Worm (Caenorhabditis elegans) whole organism, L4 larva: ENCODE data around the gene egl-10.

Experiments
- F44E2.7 ChIP-seq: fragments of 200-800 bp; sonication (Bioruptor generic); IDR thresholded peaks from 2 replicates; pipeline ENCODE4 v2.1.2; 2022; ENCODE audit warnings: missing genetic modification characterization, missing compliant biosample characterization
- F49E8.2 ChIP-seq: sonication (generic microtip); optimal IDR thresholded peaks from 2 replicates; lab custom pipeline; 2016; ENCODE audit warnings: missing compliant biosample characterization, mild to moderate bottlenecking, missing genetic modification characterization, borderline replicate concordance
- T20F7.1 ChIP-seq: fragments of 200-800 bp; sonication (Bioruptor generic); optimal IDR thresholded peaks from 2 replicates; lab custom pipeline; 2018; ENCODE audit warnings: mild to moderate bottlenecking, missing genetic modification characterization, missing compliant biosample characterization
- T26A8.4 ChIP-seq: fragments of 200-800 bp; sonication (Bioruptor generic); IDR thresholded peaks from 2 replicates; pipeline ENCODE4 v1.3.6; 2022; ENCODE audit warnings: missing genetic modification characterization, missing compliant biosample characterization
- Y5F2A.4 ChIP-seq: fragments of 200-800 bp; sonication (Bioruptor generic); optimal IDR thresholded peaks from 2 replicates; lab custom pipeline; 2018; ENCODE audit warnings: mild to moderate bottlenecking, missing genetic modification characterization, missing compliant biosample characterization
- ZK546.5 ChIP-seq, 2 experiments: sonication (generic microtip); optimal IDR thresholded peaks; 2 replicates each; lab custom pipeline; 2017; ENCODE audit warnings: missing biosample characterization in 2 of 2, missing genetic modification characterization in 2 of 2
- aha-1 ChIP-seq: fragments of 150-350 bp; peaks from one replicate; lab custom pipeline; 2014; ENCODE audit warnings: missing biosample characterization, missing genetic modification characterization
- aly-2 ChIP-seq: sonication (generic microtip); optimal IDR thresholded peaks from 2 replicates; lab custom pipeline; 2018; ENCODE audit warnings: missing biosample characterization, missing genetic modification characterization
- ceh-28 ChIP-seq: fragments of 150-350 bp; optimal IDR thresholded peaks from 2 replicates; lab custom pipeline; 2014; ENCODE audit warnings: missing biosample characterization, missing genetic modification reagents, missing genetic modification characterization
- ceh-32 ChIP-seq: sonication (generic microtip); optimal IDR thresholded peaks from 2 replicates; lab custom pipeline; 2016; ENCODE audit warnings: mild to moderate bottlenecking, missing genetic modification characterization, missing compliant biosample characterization; ENCODE audit not compliant: poor library complexity
- ceh-44 ChIP-seq: fragments of 200-800 bp; sonication (Bioruptor generic); IDR thresholded peaks from 2 replicates; pipeline ENCODE4 v1.3.6; 2022; ENCODE audit warnings: missing genetic modification reagents, missing genetic modification characterization, missing compliant biosample characterization
- daf-12 ChIP-seq: fragments of 150-350 bp; optimal IDR thresholded peaks from 2 replicates; lab custom pipeline; 2014; ENCODE audit warnings: missing biosample characterization, missing genetic modification reagents, missing genetic modification characterization
- daf-16 ChIP-seq, 3 experiments: sonication (generic microtip); optimal IDR thresholded peaks; 2 replicates each; lab custom pipeline; 2016 to 2017; ENCODE audit warnings: missing genetic modification characterization in 3 of 3, missing genetic modification reagents in 3 of 3, mild to moderate bottlenecking in 2 of 3, missing compliant biosample characterization in 2 of 3, missing biosample characterization in 1 of 3, moderate library complexity in 1 of 3
- daf-8 ChIP-seq: fragments of 200-800 bp; sonication (Bioruptor generic); IDR thresholded peaks from 2 replicates; pipeline ENCODE4 v1.3.6; 2022; ENCODE audit warnings: missing genetic modification characterization, missing compliant biosample characterization
- dmd-6 ChIP-seq: fragments of 200-800 bp; sonication (Bioruptor generic); IDR thresholded peaks from 2 replicates; pipeline ENCODE4 v1.3.6; 2022; ENCODE audit warnings: missing genetic modification reagents, missing genetic modification characterization, missing compliant biosample characterization
- duxl-1 ChIP-seq: sonication (generic microtip); optimal IDR thresholded peaks from 2 replicates; lab custom pipeline; 2016; ENCODE audit warnings: mild to moderate bottlenecking, missing genetic modification characterization, moderate library complexity, missing compliant biosample characterization; ENCODE audit not compliant: poor library complexity
- dve-1 ChIP-seq: sonication (generic microtip); optimal IDR thresholded peaks from 2 replicates; lab custom pipeline; 2017; ENCODE audit warnings: antibody characterized with exemption, mild to moderate bottlenecking, missing genetic modification characterization, missing compliant biosample characterization; ENCODE audit not compliant: insufficient read depth
- fos-1 ChIP-seq: fragments of 150-350 bp; optimal IDR thresholded peaks from 2 replicates; lab custom pipeline; 2014; ENCODE audit warnings: missing biosample characterization, missing genetic modification characterization
- hlh-11 ChIP-seq: fragments of 200-800 bp; sonication (Bioruptor generic); optimal IDR thresholded peaks from 2 replicates; lab custom pipeline; 2018; ENCODE audit warnings: mild to moderate bottlenecking, missing genetic modification characterization, missing compliant biosample characterization
- hlh-30 ChIP-seq: sonication (generic microtip); optimal IDR thresholded peaks from 2 replicates; lab custom pipeline; 2017; ENCODE audit warnings: antibody characterized with exemption, mild to moderate bottlenecking, missing genetic modification characterization, missing compliant biosample characterization; ENCODE audit not compliant: insufficient read depth
- hmg-1.1 ChIP-seq: fragments of 200-800 bp; sonication (Bioruptor generic); IDR thresholded peaks from 2 replicates; pipeline ENCODE4 v1.3.6; 2022; ENCODE audit warnings: missing genetic modification reagents, missing genetic modification characterization, missing compliant biosample characterization
- jun-1 ChIP-seq: fragments of 150-350 bp; optimal IDR thresholded peaks from 2 replicates; lab custom pipeline; 2014; ENCODE audit warnings: missing biosample characterization, missing genetic modification reagents, missing genetic modification characterization
- lin-38 ChIP-seq: fragments of 200-800 bp; sonication (Bioruptor generic); IDR thresholded peaks from 2 replicates; pipeline ENCODE4 v1.3.6; 2022; ENCODE audit warnings: missing genetic modification reagents, missing genetic modification characterization, missing compliant biosample characterization
- lsy-2 ChIP-seq, 2 experiments: fragments of 150-350 bp in 1 of 2; sonication (generic microtip) in 1 of 2; optimal IDR thresholded peaks; 2 replicates each; lab custom pipeline; 2014 to 2017; ENCODE audit warnings: missing biosample characterization in 2 of 2, missing genetic modification characterization in 2 of 2
- mdl-1 ChIP-seq, 2 experiments: fragments of 150-350 bp in 1 of 2; sonication (generic microtip) in 1 of 2; optimal IDR thresholded peaks; 2 replicates each; lab custom pipeline; 2014 to 2017; ENCODE audit warnings: missing biosample characterization in 2 of 2, missing genetic modification characterization in 2 of 2
- mep-1 ChIP-seq: fragments of 150-350 bp; sonication (generic microtip); optimal IDR thresholded peaks from 3 replicates; lab custom pipeline; 2014; ENCODE audit warnings: missing biosample characterization, missing genetic modification characterization
- mes-2 ChIP-seq: sonication (generic microtip); optimal IDR thresholded peaks from 2 replicates; lab custom pipeline; 2016; ENCODE audit warnings: missing genotype, mild to moderate bottlenecking, missing genetic modification characterization, missing compliant biosample characterization; ENCODE audit not compliant: poor library complexity, severe bottlenecking
- nhr-10 ChIP-seq: fragments of 150-350 bp; optimal IDR thresholded peaks from 2 replicates; lab custom pipeline; 2014; ENCODE audit warnings: missing biosample characterization, missing genetic modification characterization
- nhr-237 ChIP-seq: sonication (generic microtip); optimal IDR thresholded peaks from 2 replicates; lab custom pipeline; 2017; ENCODE audit warnings: missing biosample characterization, missing genetic modification characterization
- nhr-28 ChIP-seq: fragments of 150-350 bp; optimal IDR thresholded peaks from 2 replicates; lab custom pipeline; 2014; ENCODE audit warnings: missing biosample characterization, missing genetic modification characterization
- nhr-48 ChIP-seq: sonication (generic microtip); optimal IDR thresholded peaks from 2 replicates; lab custom pipeline; 2016; ENCODE audit warnings: mild to moderate bottlenecking, missing genetic modification characterization, missing compliant biosample characterization
- nhr-6 ChIP-seq: fragments of 150-350 bp; optimal IDR thresholded peaks from 2 replicates; lab custom pipeline; 2014; ENCODE audit warnings: missing biosample characterization, missing genetic modification characterization
- sdz-12 ChIP-seq: fragments of 200-800 bp; sonication (Bioruptor generic); optimal IDR thresholded peaks from 2 replicates; lab custom pipeline; 2018; ENCODE audit warnings: mild to moderate bottlenecking, missing genetic modification characterization, missing compliant biosample characterization
- spr-3 ChIP-seq: fragments of 200-800 bp; sonication (Bioruptor generic); optimal IDR thresholded peaks from 2 replicates; lab custom pipeline; 2018; ENCODE audit warnings: mild to moderate bottlenecking, missing genetic modification characterization, missing compliant biosample characterization
- unc-62 ChIP-seq, 3 experiments: fragments of 150-350 bp in 1 of 3; sonication (generic microtip); optimal IDR thresholded peaks in 2 of 3; peaks in 1 of 3; 1 replicate in 1 of 3; 2 replicates in 2 of 3; lab custom pipeline; 2014 to 2017; ENCODE audit warnings: missing biosample characterization in 3 of 3, missing genetic modification characterization in 3 of 3, missing genetic modification reagents in 3 of 3, missing genotype in 1 of 3
- zag-1 ChIP-seq: fragments of 150-350 bp; optimal IDR thresholded peaks from 2 replicates; lab custom pipeline; 2014; ENCODE audit warnings: missing biosample characterization, missing genetic modification characterization
- ztf-7 ChIP-seq: fragments of 150-350 bp; optimal IDR thresholded peaks from 2 replicates; lab custom pipeline; 2014; ENCODE audit warnings: missing biosample characterization, missing genetic modification characterization

egl-10 gene

ce11 chrV:12412321-12412720, 50.5 kb downstream of the egl-10 start:
- no peak for TF ChIP-seq dve-1
- TF ChIP-seq unc-62 (GFP tag; optimal IDR thresholded peaks at IDR 0.05 in 1 of 2; lab: Kevin White, UChicago) = peak in 1 of 2 experiments; percentile 80
- no peak for TF ChIP-seq unc-62 (tag; optimal IDR thresholded peaks at IDR 0.05; lab: Kevin White, UChicago)

DNA sequence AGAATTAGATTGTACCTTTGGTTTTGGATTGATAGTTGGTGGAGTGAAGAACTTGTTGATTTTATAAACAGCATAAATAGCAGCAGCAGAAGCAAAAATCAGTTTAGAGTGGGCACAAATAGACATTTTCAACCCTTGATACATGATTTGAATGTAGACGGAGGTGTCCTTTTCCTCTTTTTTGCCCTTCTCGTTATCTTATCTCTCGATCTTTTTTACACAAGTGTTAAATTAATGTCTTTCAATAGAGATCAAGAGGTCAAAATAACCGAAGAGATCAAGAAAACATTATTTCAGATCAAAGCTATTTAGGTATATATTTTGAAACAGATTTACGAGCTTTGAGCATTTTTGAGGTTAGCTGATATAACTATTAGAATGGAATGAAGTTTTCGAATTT, 50.9 kb downstream of the egl-10 start, which contains the start of gene cdr-7:
TSS of gene cdr-7 (minus strand) at position 205 of the 400 bp plus-strand sequence.
- no peak for TF ChIP-seq jun-1
- TF ChIP-seq nhr-28 (tag; lab: Kevin White, UChicago) = peak; percentile 13
- TF ChIP-seq, all 104 proteins: peak for 1

DNA sequence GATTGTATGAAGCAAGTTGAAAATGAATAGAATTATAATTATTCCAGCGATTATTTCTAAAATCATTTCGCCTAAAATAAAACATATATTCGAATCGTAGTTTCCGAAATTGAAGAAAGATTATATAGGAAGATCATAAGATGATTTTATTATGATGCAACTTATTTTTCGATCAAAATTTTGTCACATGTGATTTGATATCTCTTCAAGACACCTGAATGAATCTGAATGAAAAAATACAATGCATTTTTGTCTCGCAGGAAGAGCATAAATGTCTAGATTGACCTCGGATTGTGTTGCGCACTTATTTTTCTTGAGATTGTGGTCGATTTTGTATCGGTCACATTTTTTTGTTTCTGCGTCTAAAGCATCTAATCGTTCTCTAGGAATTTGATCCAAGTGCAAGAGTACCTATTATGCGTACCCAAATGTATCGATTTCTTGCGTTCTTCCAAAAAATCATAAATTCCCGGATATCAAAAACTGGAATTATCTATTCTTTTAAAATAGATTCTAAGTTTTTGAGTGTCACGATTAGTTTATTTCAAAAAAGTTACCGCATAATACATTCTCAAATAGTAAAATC, 52.3 kb downstream of the egl-10 start, which contains the start of gene hrg-2:
TSS of gene hrg-2 (minus strand) at position 98 of the 586 bp plus-strand sequence.
- TF ChIP-seq T20F7.1 = no peak
- no peak for TF ChIP-seq daf-16 (GFP tag; optimal IDR thresholded peaks at IDR 0.05; lab: Kevin White, UChicago)
- no peak for TF ChIP-seq daf-16 (tag; optimal IDR thresholded peaks at IDR 0.05; lab: Kevin White, UChicago)
- TF ChIP-seq zag-1 (tag; lab: Kevin White, UChicago) = no peak
- TF ChIP-seq lin-38 (GFP tag; lab: Robert Waterston, UW) = no peak
- TF ChIP-seq ceh-28 = no peak
- no peak for TF ChIP-seq ceh-44 (GFP tag; lab: Robert Waterston, UW)
- TF ChIP-seq duxl-1 (tag; lab: Kevin White, UChicago) = no peak
- no peak for TF ChIP-seq mdl-1 (tag; optimal IDR thresholded peaks at IDR 0.05; lab: Kevin White, UChicago)
- peak; percentile 64 for TF ChIP-seq nhr-48 (tag; lab: Kevin White, UChicago)
- TF ChIP-seq nhr-28 (tag; lab: Kevin White, UChicago) = peak; percentile 14
- TF ChIP-seq spr-3 = no peak
- no peak for TF ChIP-seq unc-62 (GFP tag; optimal IDR thresholded peaks at IDR 0.05 in 1 of 2; lab: Kevin White, UChicago)
- TF ChIP-seq unc-62 (tag; optimal IDR thresholded peaks at IDR 0.05; lab: Kevin White, UChicago) = no peak
- no peak for TF ChIP-seq daf-8
- TF ChIP-seq hlh-30 (tag; lab: Kevin White, UChicago) = peak; percentile 40
- TF ChIP-seq nhr-10 (tag; lab: Kevin White, UChicago) = no peak
- peak; percentile 31 for TF ChIP-seq aha-1 (tag; lab: Kevin White, UChicago)
- TF ChIP-seq Y5F2A.4 (GFP tag; lab: Kevin White, UChicago) = no peak
- no peak for TF ChIP-seq nhr-237 (tag; lab: Kevin White, UChicago)
- no peak for TF ChIP-seq sdz-12 (GFP tag; lab: Kevin White, UChicago)
- TF ChIP-seq daf-12 (tag; lab: Kevin White, UChicago) = no peak
- TF ChIP-seq hmg-1.1 = no peak
- peak; percentile 93 for TF ChIP-seq ztf-7 (tag; lab: Kevin White, UChicago)
- TF ChIP-seq mep-1 (tag; lab: Kevin White, UChicago) = peak; percentile 2
- TF ChIP-seq F49E8.2 (tag; lab: Kevin White, UChicago) = no peak
- TF ChIP-seq ZK546.5 (tag; optimal IDR thresholded peaks at IDR 0.05; lab: Kevin White, UChicago) = no peak
- TF ChIP-seq dve-1 = peak; percentile 11
- no peak for TF ChIP-seq aly-2 (tag; lab: Kevin White, UChicago)
- no peak for TF ChIP-seq ceh-32

DNA sequence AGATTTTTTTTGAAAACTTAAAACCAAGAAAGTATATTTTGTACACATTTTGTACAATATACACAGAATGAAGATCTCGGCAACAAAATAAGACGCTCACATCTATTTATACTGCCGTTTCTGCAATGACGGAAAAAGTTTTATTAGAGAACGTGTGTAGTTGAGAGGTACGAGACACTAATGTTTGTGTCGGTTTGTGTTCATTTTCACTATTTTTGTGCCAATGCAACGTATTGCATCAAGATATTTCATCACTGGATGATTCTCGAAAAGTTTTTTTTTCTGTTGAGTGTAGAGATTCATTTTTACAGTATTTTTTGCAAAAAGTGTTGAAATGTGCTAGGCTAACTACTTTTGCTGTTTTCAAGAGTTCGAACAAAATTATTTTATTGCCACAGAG, 53.8 kb downstream of the egl-10 start:
- TF ChIP-seq fos-1 (tag; lab: Kevin White, UChicago) = no peak
- peak in 1 of 2 experiments; percentile 21 for TF ChIP-seq daf-16 (GFP tag; optimal IDR thresholded peaks at IDR 0.05; lab: Kevin White, UChicago)
- peak; percentile 11 for TF ChIP-seq daf-16 (tag; optimal IDR thresholded peaks at IDR 0.05; lab: Kevin White, UChicago)
- no peak for TF ChIP-seq mes-2 (tag; lab: Kevin White, UChicago)
- peak; percentile 51 for TF ChIP-seq mep-1 (tag; lab: Kevin White, UChicago)
- TF ChIP-seq nhr-6 (tag; lab: Kevin White, UChicago) = peak; percentile 26
- peak in 1 of 2 experiments; percentile 33 for TF ChIP-seq lsy-2 (tag; optimal IDR thresholded peaks at IDR 0.05; lab: Kevin White, UChicago)
- TF ChIP-seq dmd-6 (GFP tag; lab: Robert Waterston, UW) = no peak
- TF ChIP-seq F44E2.7 (GFP tag; lab: Robert Waterston, UW) = no peak
- no peak for TF ChIP-seq zag-1 (tag; lab: Kevin White, UChicago)
- peak; percentile 29 for TF ChIP-seq T20F7.1
- no peak for TF ChIP-seq T26A8.4
- TF ChIP-seq nhr-28 (tag; lab: Kevin White, UChicago) = peak; percentile 91
- peak; percentile 33 for TF ChIP-seq hlh-11 (tag; lab: Kevin White, UChicago)
- TF ChIP-seq dve-1 = peak; percentile 14
